Worm (Caenorhabditis elegans) whole organism, L3 larva: Measurements from ENCODE around the gene sysm-1.

Source experiments
- aly-2 ChIP-seq: fragments of 150-350 bp; optimal IDR thresholded peaks from 2 replicates; lab custom pipeline; 2014; ENCODE audit warnings: missing biosample characterization, missing genetic modification characterization
- ama-1 ChIP-seq: fragments of 150-350 bp; optimal IDR thresholded peaks from 2 replicates; lab custom pipeline; 2018
- ceh-9 ChIP-seq: sonication (generic microtip); optimal IDR thresholded peaks from 2 replicates; lab custom pipeline; 2018; ENCODE audit warnings: missing biosample characterization, missing genetic modification characterization
- fkh-10 ChIP-seq: sonication (generic microtip); optimal IDR thresholded peaks from 2 replicates; lab custom pipeline; 2017; ENCODE audit warnings: missing biosample characterization, missing genetic modification reagents, missing genetic modification characterization
- hmg-11 ChIP-seq: sonication (generic microtip); optimal IDR thresholded peaks from 2 replicates; lab custom pipeline; 2016; ENCODE audit warnings: missing genetic modification characterization, missing compliant biosample characterization
- lin-15B ChIP-seq: fragments of 150-350 bp; optimal IDR thresholded peaks from 2 replicates; lab custom pipeline; 2014; ENCODE audit warnings: missing biosample characterization, missing genetic modification characterization
- mdl-1 ChIP-seq: fragments of 150-350 bp; optimal IDR thresholded peaks from 2 replicates; lab custom pipeline; 2014; ENCODE audit warnings: missing biosample characterization, missing genetic modification characterization
- nfya-1 ChIP-seq: sonication (generic microtip); optimal IDR thresholded peaks from 2 replicates; lab custom pipeline; 2017; ENCODE audit warnings: missing genetic modification characterization, mild to moderate bottlenecking, missing compliant biosample characterization, antibody characterized with exemption, moderate library complexity; ENCODE audit not compliant: insufficient read depth
- nhr-25 ChIP-seq: sonication (generic microtip); optimal IDR thresholded peaks from 2 replicates; lab custom pipeline; 2017; ENCODE audit warnings: missing biosample characterization, missing genetic modification characterization
- pha-4 ChIP-seq: fragments of 150-350 bp; optimal IDR thresholded peaks from 2 replicates; lab custom pipeline; 2014; ENCODE audit warnings: missing biosample characterization, missing genetic modification reagents, missing genetic modification characterization
- sea-2 ChIP-seq: fragments of 150-350 bp; sonication (generic microtip); optimal IDR thresholded peaks from 4 replicates; lab custom pipeline; 2014; ENCODE audit warnings: missing biosample characterization, missing genetic modification reagents, missing genetic modification characterization
- skn-1 ChIP-seq: fragments of 150-350 bp; optimal IDR thresholded peaks from 2 replicates; lab custom pipeline; 2014; ENCODE audit warnings: missing biosample characterization, missing genetic modification characterization
- unc-62 ChIP-seq: fragments of 150-350 bp; sonication (generic microtip); optimal IDR thresholded peaks from 4 replicates; lab custom pipeline; 2014; ENCODE audit warnings: missing biosample characterization, missing genetic modification reagents, missing genetic modification characterization
- ztf-11 ChIP-seq: fragments of 150-350 bp; optimal IDR thresholded peaks from 2 replicates; lab custom pipeline; 2014; ENCODE audit warnings: missing biosample characterization, missing genetic modification characterization

DNA sequence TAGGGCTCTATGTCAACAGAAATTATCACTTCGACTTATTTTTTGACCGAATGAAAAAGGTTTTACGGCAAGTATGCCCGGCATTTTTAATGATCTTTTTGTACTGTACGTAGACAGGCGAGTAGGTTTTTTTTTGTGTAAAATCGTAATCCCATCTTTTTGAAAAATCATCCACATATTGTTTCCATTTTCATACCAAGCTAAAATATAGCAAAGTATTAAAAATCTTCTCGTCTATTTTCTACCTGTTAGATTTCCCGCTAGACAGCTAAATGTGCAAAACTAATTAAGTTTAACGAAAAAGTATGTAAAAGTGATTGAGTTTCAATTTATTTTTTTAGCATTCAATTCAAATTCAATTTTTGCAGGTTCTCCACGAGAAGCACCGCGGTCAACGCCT, 48.4 kb upstream of the sysm-1 start, which contains the start of gene C16D2.1:
- TF ChIP-seq ceh-9 (tag; lab: Kevin White, UChicago) = no peak
- TF ChIP-seq unc-62 (GFP tag; lab: Kevin White, UChicago) = no peak
- no peak for TF ChIP-seq fkh-10
- no peak for TF ChIP-seq skn-1 (tag; lab: Kevin White, UChicago)
- TF ChIP-seq ama-1 (lab: Kevin White, UChicago) = no peak
- TF ChIP-seq nfya-1 = no peak
- TF ChIP-seq sea-2 (GFP tag; lab: Kevin White, UChicago) = no peak
- TF ChIP-seq hmg-11 (tag; lab: Kevin White, UChicago) = no peak
- TF ChIP-seq nhr-25 (tag; lab: Kevin White, UChicago) = no peak
- TF ChIP-seq aly-2 (tag; lab: Kevin White, UChicago) = no peak
- TF ChIP-seq pha-4 (tag; lab: Kevin White, UChicago) = no peak
- no peak for TF ChIP-seq mdl-1 (tag; lab: Kevin White, UChicago)
- no peak for TF ChIP-seq lin-15B
- TF ChIP-seq ztf-11 (tag; lab: Kevin White, UChicago) = no peak
